Worm (Caenorhabditis elegans) whole organism, L1 larva: ENCODE measurements around the gene fsn-1.

Experiments
- C16A3.4 ChIP-seq: fragments of 150-350 bp; optimal IDR thresholded peaks from 2 replicates; lab custom pipeline; 2014; ENCODE audit warnings: missing biosample characterization, missing genetic modification characterization
- F16B12.6 ChIP-seq: fragments of 150-350 bp; optimal IDR thresholded peaks from 2 replicates; lab custom pipeline; 2014; ENCODE audit warnings: missing biosample characterization, missing genetic modification characterization
- ama-1 ChIP-seq: fragments of 150-350 bp; optimal IDR thresholded peaks from 2 replicates; lab custom pipeline; 2014
- blmp-1 ChIP-seq: fragments of 150-350 bp; optimal IDR thresholded peaks from 2 replicates; lab custom pipeline; 2014; ENCODE audit warnings: missing biosample characterization, missing genetic modification characterization
- ceh-63 ChIP-seq: fragments of 200-800 bp; sonication (Bioruptor generic); optimal IDR thresholded peaks from 2 replicates; lab custom pipeline; 2018; ENCODE audit warnings: mild to moderate bottlenecking, missing genetic modification characterization, missing compliant biosample characterization
- ceh-8 ChIP-seq: fragments of 200-800 bp; sonication (Bioruptor generic); optimal IDR thresholded peaks from 2 replicates; lab custom pipeline; 2018; ENCODE audit warnings: mild to moderate bottlenecking, missing genetic modification characterization, moderate library complexity, missing compliant biosample characterization
- ceh-88 ChIP-seq: fragments of 200-800 bp; sonication (Bioruptor generic); IDR thresholded peaks from 2 replicates; pipeline ENCODE4 v1.3.6; 2022; ENCODE audit warnings: missing genetic modification characterization, missing compliant biosample characterization
- ces-1 ChIP-seq: fragments of 150-350 bp; optimal IDR thresholded peaks from 2 replicates; lab custom pipeline; 2014; ENCODE audit warnings: missing biosample characterization, missing genetic modification reagents, missing genetic modification characterization
- dpl-1 ChIP-seq, 3 experiments: fragments of 150-350 bp in 2 of 3; sonication (generic microtip) in 1 of 3; optimal IDR thresholded peaks; 2 replicates each; lab custom pipeline; 2014 to 2017; ENCODE audit warnings: missing biosample characterization in 3 of 3, missing genetic modification characterization in 3 of 3, missing genetic modification reagents in 3 of 3
- dsc-1 ChIP-seq: sonication (generic microtip); optimal IDR thresholded peaks from 2 replicates; lab custom pipeline; 2016; ENCODE audit warnings: mild to moderate bottlenecking, missing genetic modification characterization, missing compliant biosample characterization
- efl-1 ChIP-seq, 4 experiments: fragments of 150-350 bp; optimal IDR thresholded peaks in 3 of 4; peaks in 1 of 4; 1 replicate in 1 of 4; 2 replicates in 3 of 4; lab custom pipeline; 2014; ENCODE audit warnings: missing biosample characterization in 2 of 4, missing genetic modification characterization in 2 of 4, missing genetic modification reagents in 2 of 4
- efl-3 ChIP-seq: fragments of 200-800 bp; sonication (Bioruptor generic); optimal IDR thresholded peaks from 2 replicates; lab custom pipeline; 2018; ENCODE audit warnings: mild to moderate bottlenecking, missing genetic modification characterization, missing compliant biosample characterization
- egl-13 ChIP-seq: sonication (generic microtip); optimal IDR thresholded peaks from 2 replicates; lab custom pipeline; 2016; ENCODE audit warnings: missing genotype, missing genetic modification reagents, missing genetic modification characterization, missing compliant biosample characterization
- egl-27 ChIP-seq, 2 experiments: fragments of 150-350 bp in 1 of 2; sonication (generic microtip); optimal IDR thresholded peaks; 3 replicates each; lab custom pipeline; 2017 to 2018; ENCODE audit warnings: missing biosample characterization in 2 of 2, missing genetic modification characterization in 2 of 2, missing genetic modification reagents in 2 of 2
- elt-3 ChIP-seq, 6 experiments: fragments of 150-350 bp in 1 of 6; sonication (generic microtip); optimal IDR thresholded peaks; 2 replicates each; lab custom pipeline; 2017 to 2018; ENCODE audit warnings: missing biosample characterization in 6 of 6, missing genetic modification characterization in 6 of 6, inconsistent platforms in 1 of 6
- ets-5 ChIP-seq: fragments of 200-800 bp; sonication (Bioruptor generic); IDR thresholded peaks from 2 replicates; pipeline ENCODE4 v1.3.6; 2022; ENCODE audit warnings: missing genetic modification characterization, missing compliant biosample characterization
- hlh-4 ChIP-seq: sonication (generic microtip); optimal IDR thresholded peaks from 2 replicates; lab custom pipeline; 2016; ENCODE audit warnings: mild to moderate bottlenecking, missing genetic modification characterization, missing compliant biosample characterization
- hpl-2 ChIP-seq: fragments of 150-350 bp; optimal IDR thresholded peaks from 2 replicates; lab custom pipeline; 2014; ENCODE audit warnings: missing biosample characterization, missing genetic modification reagents, missing genetic modification characterization
- isw-1 ChIP-seq: fragments of 200-800 bp; sonication (Bioruptor generic); IDR thresholded peaks from 2 replicates; pipeline ENCODE4 v1.3.6; 2022; ENCODE audit warnings: missing genetic modification characterization, missing compliant biosample characterization
- lin-13 ChIP-seq: fragments of 150-350 bp; optimal IDR thresholded peaks from 2 replicates; lab custom pipeline; 2014; ENCODE audit warnings: missing biosample characterization, missing genetic modification reagents, missing genetic modification characterization
- lin-15B ChIP-seq: fragments of 150-350 bp; sonication (generic microtip); optimal IDR thresholded peaks from 3 replicates; lab custom pipeline; 2014; ENCODE audit warnings: missing biosample characterization, missing genetic modification characterization
- lin-35 ChIP-seq, 2 experiments: fragments of 150-350 bp; optimal IDR thresholded peaks; 2 replicates each; lab custom pipeline; 2014; ENCODE audit warnings: missing biosample characterization in 2 of 2, missing genetic modification characterization in 2 of 2, missing genetic modification reagents in 2 of 2
- lir-3 ChIP-seq: sonication (generic microtip); optimal IDR thresholded peaks from 2 replicates; lab custom pipeline; 2016; ENCODE audit warnings: mild to moderate bottlenecking, missing genetic modification characterization, moderate library complexity, missing compliant biosample characterization; ENCODE audit not compliant: poor library complexity
- lsy-2 ChIP-seq, 2 experiments: fragments of 150-350 bp; optimal IDR thresholded peaks; 2 replicates each; lab custom pipeline; 2014; ENCODE audit warnings: missing biosample characterization in 2 of 2, missing genetic modification characterization in 2 of 2
- mab-9 ChIP-seq: fragments of 200-800 bp; sonication (Bioruptor generic); IDR thresholded peaks from 2 replicates; pipeline ENCODE4 v1.3.6; 2022; ENCODE audit warnings: missing genetic modification reagents, missing genetic modification characterization, missing compliant biosample characterization
- mep-1 ChIP-seq: fragments of 150-350 bp; optimal IDR thresholded peaks from 2 replicates; lab custom pipeline; 2014; ENCODE audit warnings: missing biosample characterization, missing genetic modification characterization
- nhr-11 ChIP-seq: fragments of 150-350 bp; optimal IDR thresholded peaks from 2 replicates; lab custom pipeline; 2014; ENCODE audit warnings: missing biosample characterization, missing genetic modification characterization
- nhr-20 ChIP-seq: sonication (generic microtip); optimal IDR thresholded peaks from 2 replicates; lab custom pipeline; 2016; ENCODE audit warnings: mild to moderate bottlenecking, missing genetic modification characterization, missing compliant biosample characterization
- nhr-237 ChIP-seq: fragments of 150-350 bp; optimal IDR thresholded peaks from 2 replicates; lab custom pipeline; 2014; ENCODE audit warnings: missing biosample characterization, missing genetic modification characterization
- nhr-47 ChIP-seq: sonication (generic microtip); optimal IDR thresholded peaks from 2 replicates; lab custom pipeline; 2016; ENCODE audit warnings: mild to moderate bottlenecking, missing genetic modification characterization, moderate library complexity, missing compliant biosample characterization
- nhr-71 ChIP-seq: sonication (generic microtip); optimal IDR thresholded peaks from 2 replicates; lab custom pipeline; 2016; ENCODE audit warnings: mild to moderate bottlenecking, missing genetic modification characterization, moderate library complexity, missing compliant biosample characterization
- nhr-84 ChIP-seq: sonication (generic microtip); optimal IDR thresholded peaks from 2 replicates; lab custom pipeline; 2017; ENCODE audit warnings: missing biosample characterization, missing genetic modification characterization
- rnt-1 ChIP-seq: sonication (generic microtip); optimal IDR thresholded peaks from 2 replicates; lab custom pipeline; 2016; ENCODE audit warnings: mild to moderate bottlenecking, missing genetic modification characterization, moderate library complexity, missing compliant biosample characterization
- unc-62 ChIP-seq: fragments of 150-350 bp; optimal IDR thresholded peaks from 2 replicates; lab custom pipeline; 2014; ENCODE audit warnings: missing biosample characterization, missing genetic modification reagents, missing genetic modification characterization
- unc-98 ChIP-seq: fragments of 200-800 bp; sonication (Bioruptor generic); IDR thresholded peaks from 2 replicates; pipeline ENCODE4 v1.3.6; 2022; ENCODE audit warnings: missing genetic modification characterization, missing compliant biosample characterization
- xbp-1 ChIP-seq: sonication (generic microtip); optimal IDR thresholded peaks from 2 replicates; lab custom pipeline; 2016; ENCODE audit warnings: missing genetic modification characterization, missing compliant biosample characterization
- zip-4 ChIP-seq: fragments of 200-800 bp; sonication (Bioruptor generic); optimal IDR thresholded peaks from 2 replicates; lab custom pipeline; 2018; ENCODE audit warnings: mild to moderate bottlenecking, missing genetic modification characterization, moderate library complexity, missing compliant biosample characterization

fsn-1 gene

ce11 chrIII:4917960-4918712 lies 19.0 kb upstream of the fsn-1 start, which contains the start of gene rpb-8 (continued):
- TF ChIP-seq nhr-47 (tag; lab: Kevin White, UChicago) (peak; percentile 52), xbp-1 (tag; lab: Kevin White, UChicago) (peak; percentile 29), isw-1 (GFP tag; lab: Robert Waterston, UW) (peak; percentile 2; the same call in 1 of the 2 replicates), unc-98 (GFP tag; lab: Robert Waterston, UW) (no peak), lir-3 (tag; lab: Kevin White, UChicago) (peak; percentile 37), blmp-1 (tag; lab: Kevin White, UChicago) (peak; percentile 77), efl-1 (optimal IDR thresholded peaks at IDR 0.05; lab: Kevin White, UChicago) (peak; percentile 87 to 93), efl-1 (GFP tag; optimal IDR thresholded peaks at IDR 0.05 in 1 of 2; lab: Kevin White, UChicago) (peak; percentile 93 to 99), C16A3.4 (tag; lab: Kevin White, UChicago) (peak; percentile 69), dpl-1 (GFP tag; optimal IDR thresholded peaks at IDR 0.05; lab: Kevin White, UChicago) (peak; percentile 90 to 95 (median 90)), egl-27 (tag; optimal IDR thresholded peaks at IDR 0.05; lab: Kevin White, UChicago) (no peak), hpl-2 (GFP tag; lab: Kevin White, UChicago) (peak; percentile 19), lin-35 (GFP tag; optimal IDR thresholded peaks at IDR 0.05; lab: Kevin White, UChicago) (peak; percentile 94 to 96), ets-5 (no peak), rnt-1 (peak; percentile 74), nhr-11 (no peak)

DNA sequence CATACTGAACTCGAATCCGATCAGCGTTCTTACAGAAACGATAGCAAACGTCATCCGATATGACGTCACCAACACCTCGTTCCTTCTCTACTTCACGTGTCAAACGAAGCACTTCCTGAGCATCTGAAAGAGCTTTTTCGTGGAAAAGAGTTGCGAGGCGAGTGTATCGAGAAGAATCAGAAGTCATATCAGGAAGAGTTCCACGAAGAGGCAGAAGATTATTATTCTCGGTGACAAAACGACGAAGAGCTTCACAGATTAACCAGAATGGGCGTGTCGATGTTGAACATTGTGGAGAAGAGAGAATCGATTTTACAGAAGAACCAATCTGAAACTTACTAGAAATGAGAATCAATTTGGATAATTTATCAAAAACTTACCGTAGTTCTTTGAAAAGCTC lies 18.2 kb upstream of the fsn-1 start:
- TF ChIP-seq efl-3 (GFP tag; lab: Kevin White, UChicago) (no peak), ceh-63 (GFP tag; lab: Kevin White, UChicago) (no peak), nhr-20 (tag; lab: Kevin White, UChicago) (no peak), nhr-47 (tag; lab: Kevin White, UChicago) (no peak), zip-4 (GFP tag; lab: Kevin White, UChicago) (no peak), mab-9 (GFP tag; lab: Robert Waterston, UW) (no peak), ama-1 (no peak), mep-1 (tag; lab: Kevin White, UChicago) (no peak), unc-62 (GFP tag; lab: Kevin White, UChicago) (no peak), nhr-11 (no peak), C16A3.4 (tag; lab: Kevin White, UChicago) (no peak), hlh-4 (tag; lab: Kevin White, UChicago) (no peak), lin-15B (no peak), lin-13 (GFP tag; lab: Kevin White, UChicago) (no peak)

DNA sequence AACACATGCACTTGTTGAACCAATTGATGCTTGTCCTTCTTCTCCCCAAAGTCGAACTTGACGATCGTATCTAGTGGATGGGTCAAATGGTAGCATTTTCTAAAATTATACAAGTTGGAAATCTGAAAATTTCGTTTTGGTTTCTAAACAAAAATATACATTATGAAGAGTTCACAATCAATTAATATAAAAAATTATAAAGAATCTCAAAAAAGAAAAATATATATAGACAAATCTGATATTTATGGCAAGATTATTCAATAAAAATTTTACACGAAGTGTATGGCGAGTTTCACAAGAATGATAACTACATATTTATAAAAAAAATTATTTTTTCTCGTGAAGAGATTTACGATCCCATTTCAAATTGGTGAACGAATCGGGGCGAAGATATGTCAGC lies 16.9 kb upstream of the fsn-1 start, which contains the start of gene ula-1:
Gene ula-1 (minus strand): TSS at position 101 of the 400 bp plus-strand sequence.
- TF ChIP-seq nhr-71 (tag; lab: Kevin White, UChicago): no peak
- TF ChIP-seq lir-3 (tag; lab: Kevin White, UChicago): no peak
- no peak for TF ChIP-seq hlh-4 (tag; lab: Kevin White, UChicago)
- no peak for TF ChIP-seq ceh-88 (GFP tag; lab: Robert Waterston, UW)
- TF ChIP-seq mep-1 (tag; lab: Kevin White, UChicago): no peak
- no peak for TF ChIP-seq egl-13 (tag; lab: Kevin White, UChicago)
- no peak for TF ChIP-seq ceh-8
- no peak for TF ChIP-seq lsy-2 (tag; optimal IDR thresholded peaks at IDR 0.05; lab: Kevin White, UChicago)
- no peak for TF ChIP-seq F16B12.6 (tag; lab: Kevin White, UChicago)
- TF ChIP-seq nhr-84 (tag; lab: Kevin White, UChicago): no peak
- TF ChIP-seq ces-1 (GFP tag; lab: Kevin White, UChicago): no peak
- TF ChIP-seq nhr-237 (tag; lab: Kevin White, UChicago): no peak
- TF ChIP-seq elt-3 (tag; optimal IDR thresholded peaks at IDR 0.05; lab: Kevin White, UChicago): no peak
- no peak for TF ChIP-seq nhr-20 (tag; lab: Kevin White, UChicago)
- no peak for TF ChIP-seq dsc-1
- TF ChIP-seq, all 84 proteins: peak for 0
